Fruit fly (Drosophila melanogaster): ENCODE measurements around the gene colt.

The colt gene

DNA sequence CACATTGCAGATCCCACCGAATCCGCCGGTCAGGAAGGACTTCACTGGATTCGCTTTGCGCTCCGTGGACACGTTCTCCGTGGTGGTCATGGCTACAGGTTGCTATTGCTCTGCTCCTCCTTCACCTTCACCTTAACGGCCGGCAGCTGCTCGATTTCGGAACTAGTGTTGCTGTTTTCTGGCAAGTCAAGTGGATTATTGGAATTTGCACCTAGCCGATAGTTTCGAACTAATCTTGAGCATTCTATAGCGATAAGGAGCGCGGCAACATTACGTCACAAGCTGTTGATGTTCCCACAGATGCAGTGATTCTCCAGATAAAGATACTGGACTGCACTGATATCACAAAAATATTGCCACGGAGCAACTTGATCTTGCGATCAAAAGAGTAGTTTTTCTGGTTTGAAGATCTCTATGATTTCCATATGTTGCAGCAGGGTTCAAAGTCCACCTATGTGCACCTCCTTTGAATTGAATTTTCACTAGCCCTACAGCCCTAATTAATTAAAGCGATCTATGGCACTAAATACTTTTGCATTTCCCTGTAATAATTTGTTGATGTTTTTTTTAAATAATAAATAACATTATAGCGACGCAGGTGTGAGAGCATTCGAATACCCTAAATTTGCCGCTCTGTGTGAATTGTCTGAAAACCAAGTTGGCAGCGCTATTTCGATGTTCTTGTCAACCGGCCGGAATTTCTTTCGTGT lies at the start of gene colt, which contains the start of gene HINT1 (continued):
- no peak for TF ChIP-seq onecut (GFP tag; IDR thresholded peaks at IDR 0.05)
- peak; percentile 34; the same call in 1 of the 2 replicates for TF ChIP-seq CG31441 (GFP tag; IDR thresholded peaks at IDR 0.05)
- no peak for TF ChIP-seq gem (tag; optimal IDR thresholded peaks at IDR 0.05)
- TF ChIP-seq zfh2 (GFP tag; optimal IDR thresholded peaks at IDR 0.05), result no peak
- TF ChIP-seq Neu2 (GFP tag; optimal IDR thresholded peaks at IDR 0.05; ENCODE audit: borderline replicate concordance), result no peak
- no peak for TF ChIP-seq Xrp1 (GFP tag; IDR thresholded peaks at IDR 0.05)
- no peak for TF ChIP-seq fd96Cb (tag; optimal IDR thresholded peaks at IDR 0.05)
- no peak; the same call in 2 of the 3 replicates for TF ChIP-seq CG34224 (GFP tag; IDR thresholded peaks at IDR 0.05; ENCODE audit: partially characterized antibody)
- TF ChIP-seq CG6689 (GFP tag; IDR thresholded peaks at IDR 0.05), result peak; percentile 18; the same call in 1 of the 2 replicates
- peak; percentile 85 for TF ChIP-seq Med (GFP tag)
- no peak for TF ChIP-seq psq (GFP tag; optimal IDR thresholded peaks at IDR 0.05)
- TF ChIP-seq Awh (GFP tag; IDR thresholded peaks at IDR 0.05), result no peak
- no peak for TF ChIP-seq ssp (GFP tag; IDR thresholded peaks at IDR 0.05)
- peak; percentile 19 for TF ChIP-seq scrt (GFP tag; optimal IDR thresholded peaks at IDR 0.05)
- TF ChIP-seq CG3838 (GFP tag; optimal IDR thresholded peaks at IDR 0.05), result no peak
- TF ChIP-seq nom (GFP tag; optimal IDR thresholded peaks at IDR 0.05), result peak; percentile 99
- no peak for TF ChIP-seq H15 (GFP tag; IDR thresholded peaks at IDR 0.05)
- peak; percentile 86 for TF ChIP-seq sens (GFP tag)
- no peak for TF ChIP-seq CG17612 (GFP tag; IDR thresholded peaks at IDR 0.05)
- no peak for TF ChIP-seq da (GFP tag; optimal IDR thresholded peaks at IDR 0.05)
- TF ChIP-seq Spps (tag; optimal IDR thresholded peaks at IDR 0.05), result no peak
- TF ChIP-seq dmrt11E (tag; optimal IDR thresholded peaks at IDR 0.05), result peak; percentile 6
- TF ChIP-seq CG16815 (GFP tag; optimal IDR thresholded peaks at IDR 0.05), result no peak
- TF ChIP-seq CG10565 (GFP tag; optimal IDR thresholded peaks at IDR 0.05), result no peak
- TF ChIP-seq ind (GFP tag; optimal IDR thresholded peaks at IDR 0.05), result no peak
- TF ChIP-seq tin (GFP tag; optimal IDR thresholded peaks at IDR 0.05), result no peak
- TF ChIP-seq CG4707 (GFP tag; optimal IDR thresholded peaks at IDR 0.05), result no peak
- TF ChIP-seq phol (tag; optimal IDR thresholded peaks at IDR 0.05), result peak; percentile 34
- TF ChIP-seq row (GFP tag; IDR thresholded peaks at IDR 0.05), result peak; percentile 47
- TF ChIP-seq CG18011 (GFP tag; optimal IDR thresholded peaks at IDR 0.05), result no peak
- no peak for TF ChIP-seq Usf (GFP tag; optimal IDR thresholded peaks at IDR 0.05)
- TF ChIP-seq ro (GFP tag; IDR thresholded peaks at IDR 0.05), result no peak
- no peak for TF ChIP-seq CG8359 (GFP tag; optimal IDR thresholded peaks at IDR 0.05; ENCODE audit: borderline replicate concordance)
- TF ChIP-seq CG7839 (tag; optimal IDR thresholded peaks at IDR 0.05), result peak; percentile 40
- no peak for TF ChIP-seq CG5180 (GFP tag; optimal IDR thresholded peaks at IDR 0.05)
- TF ChIP-seq CG9932 (GFP tag; IDR thresholded peaks at IDR 0.05), result peak; percentile 33; the same call in 1 of the 2 replicates
- no peak for TF ChIP-seq CG2202 (tag; optimal IDR thresholded peaks at IDR 0.05)
- no peak for TF ChIP-seq CG1529 (GFP tag; optimal IDR thresholded peaks at IDR 0.05)
- no peak for TF ChIP-seq CG17328 (GFP tag; IDR thresholded peaks at IDR 0.05)
- TF ChIP-seq dimm (GFP tag; IDR thresholded peaks at IDR 0.05), result no peak
- TF ChIP-seq CG4282 (GFP tag; optimal IDR thresholded peaks at IDR 0.05), result no peak
- TF ChIP-seq CG2875 (GFP tag; optimal IDR thresholded peaks at IDR 0.05), result no peak
- no peak for TF ChIP-seq CG10321 (GFP tag; IDR thresholded peaks at IDR 0.05)
- peak; percentile 43 for TF ChIP-seq CG3281 (GFP tag; optimal IDR thresholded peaks at IDR 0.05)
- no peak for TF ChIP-seq Dip2 (GFP tag; IDR thresholded peaks at IDR 0.05)
- TF ChIP-seq Stat92E (GFP tag; optimal IDR thresholded peaks at IDR 0.05), result peak in 1 of 3 experiments; percentile 25
- peak in 1 of 2 experiments; percentile 33 for TF ChIP-seq insv (GFP tag; optimal IDR thresholded peaks at IDR 0.05)
- no peak for TF ChIP-seq schlank (tag; optimal IDR thresholded peaks at IDR 0.05)
- TF ChIP-seq slou (GFP tag; optimal IDR thresholded peaks at IDR 0.05), result no peak
- TF ChIP-seq Tbp (GFP tag; optimal IDR thresholded peaks at IDR 0.05), result no peak
